Fruit fly (Drosophila melanogaster) whole organism, embryonic: ENCODE data around the gene CG16710.
A peak's percentile ranks its signal among the peaks of the same experiment; 100 is the strongest.

Experiments
- Bteb2 ChIP-seq: fragments of 200-800 bp; sonication (Bioruptor generic); optimal IDR thresholded peaks from 2 replicates; lab custom pipeline; 2016; ENCODE audit warnings: missing biosample characterization, missing genetic modification characterization
- CG10366 ChIP-seq: fragments of 200-800 bp; sonication (Bioruptor generic); IDR thresholded peaks from 2 replicates; pipeline ENCODE4 v1.3.6; 2022; ENCODE audit warnings: missing biosample characterization, missing genetic modification characterization
- CG11560 ChIP-seq: fragments of 200-800 bp; sonication (Bioruptor generic); IDR thresholded peaks from 3 replicates; pipeline ENCODE4 v1.3.6; 2022; ENCODE audit warnings: missing biosample characterization, missing genetic modification characterization
- CG13287 ChIP-seq: fragments of 200-800 bp; sonication (Bioruptor generic); IDR thresholded peaks from 2 replicates; pipeline ENCODE4 v1.3.6; 2022; ENCODE audit warnings: missing biosample characterization, missing genetic modification characterization; ENCODE audit not compliant: partially characterized antibody
- CG14050 ChIP-seq: fragments of 200-800 bp; sonication (Bioruptor generic); IDR thresholded peaks from 3 replicates; pipeline ENCODE4 v1.3.6; 2022; ENCODE audit warnings: missing biosample characterization, missing genetic modification characterization
- CG14860 ChIP-seq: fragments of 200-800 bp; sonication (Bioruptor generic); IDR thresholded peaks from 3 replicates; pipeline ENCODE4 v1.3.6; 2022; ENCODE audit warnings: missing biosample characterization, missing genetic modification characterization; ENCODE audit not compliant: partially characterized antibody
- CG16863 ChIP-seq: fragments of 200-800 bp; sonication (Bioruptor generic); optimal IDR thresholded peaks from 3 replicates; lab custom pipeline; 2016; ENCODE audit warnings: missing biosample characterization, missing genetic modification characterization
- CG32767 ChIP-seq: fragments of 200-800 bp; sonication (Bioruptor generic); IDR thresholded peaks from 2 replicates; pipeline ENCODE4 v1.3.6; 2022; ENCODE audit warnings: missing biosample characterization, missing genetic modification characterization
- CG4424 ChIP-seq: fragments of 200-800 bp; sonication (Bioruptor generic); optimal IDR thresholded peaks from 3 replicates; lab custom pipeline; 2016; ENCODE audit warnings: missing biosample characterization, missing genetic modification characterization
- CG5180 ChIP-seq: fragments of 200-800 bp; sonication (Bioruptor generic); optimal IDR thresholded peaks from 3 replicates; lab custom pipeline; 2017; ENCODE audit warnings: missing biosample characterization, missing genetic modification characterization, mild to moderate bottlenecking, moderate library complexity, missing genetic modification reagents
- CG5953 ChIP-seq: fragments of 200-800 bp; sonication (Bioruptor generic); IDR thresholded peaks from 2 replicates; pipeline ENCODE4 v1.3.6; 2022; ENCODE audit warnings: missing biosample characterization, missing genetic modification characterization
- CG6683 ChIP-seq: fragments of 200-800 bp; sonication (Bioruptor generic); optimal IDR thresholded peaks from 2 replicates; lab custom pipeline; 2017; ENCODE audit warnings: missing biosample characterization, mild to moderate bottlenecking, missing genetic modification characterization, missing genetic modification reagents
- CG7556 ChIP-seq: fragments of 200-800 bp; sonication (Bioruptor generic); optimal IDR thresholded peaks from 2 replicates; lab custom pipeline; 2017; ENCODE audit warnings: missing biosample characterization, mild to moderate bottlenecking, missing genetic modification characterization
- CG7839 ChIP-seq: fragments of 200-800 bp; sonication (Bioruptor generic); optimal IDR thresholded peaks from 3 replicates; lab custom pipeline; 2018; ENCODE audit warnings: missing biosample characterization, mild to moderate bottlenecking, missing genetic modification characterization, moderate library complexity
- CG9437 ChIP-seq: fragments of 200-800 bp; sonication (Bioruptor generic); optimal IDR thresholded peaks from 2 replicates; lab custom pipeline; 2018; ENCODE audit warnings: missing biosample characterization, mild to moderate bottlenecking, missing genetic modification characterization
- CG9727 ChIP-seq: fragments of 200-800 bp; sonication (Bioruptor generic); optimal IDR thresholded peaks from 3 replicates; lab custom pipeline; 2017; ENCODE audit warnings: missing biosample characterization, mild to moderate bottlenecking, missing genetic modification characterization
- CG9797 ChIP-seq: fragments of 200-800 bp; sonication (Bioruptor generic); optimal IDR thresholded peaks from 3 replicates; lab custom pipeline; 2018; ENCODE audit warnings: missing biosample characterization, mild to moderate bottlenecking, missing genetic modification characterization
- Fer2 ChIP-seq: fragments of 200-800 bp; sonication (Bioruptor generic); optimal IDR thresholded peaks from 2 replicates; lab custom pipeline; 2018; ENCODE audit warnings: missing biosample characterization, mild to moderate bottlenecking, missing genetic modification characterization, moderate library complexity
- HLH54F ChIP-seq: fragments of 200-800 bp; sonication (Bioruptor generic); optimal IDR thresholded peaks from 3 replicates; lab custom pipeline; 2016; ENCODE audit warnings: missing biosample characterization, missing genetic modification characterization
- Hey ChIP-seq: fragments of 200-800 bp; sonication (Bioruptor generic); optimal IDR thresholded peaks from 3 replicates; lab custom pipeline; 2018; ENCODE audit warnings: missing biosample characterization, mild to moderate bottlenecking, missing genetic modification characterization
- HmgD ChIP-seq: fragments of 200-800 bp; sonication (Bioruptor generic); optimal IDR thresholded peaks from 3 replicates; lab custom pipeline; 2016; ENCODE audit warnings: missing biosample characterization, missing genetic modification characterization
- HmgZ ChIP-seq: fragments of 200-800 bp; sonication (Bioruptor generic); optimal IDR thresholded peaks from 2 replicates; lab custom pipeline; 2018; ENCODE audit warnings: missing biosample characterization, mild to moderate bottlenecking, missing genetic modification characterization
- Mad ChIP-seq: fragments of 200-800 bp; sonication (Bioruptor generic); optimal IDR thresholded peaks from 2 replicates; lab custom pipeline; 2016; ENCODE audit warnings: missing biosample characterization, missing genetic modification characterization
- Neu2 ChIP-seq: fragments of 200-800 bp; sonication (Bioruptor generic); optimal IDR thresholded peaks from 3 replicates; lab custom pipeline; 2016; ENCODE audit warnings: missing biosample characterization, missing genetic modification characterization, borderline replicate concordance
- Nf-YA ChIP-seq: fragments of 200-800 bp; sonication (Bioruptor generic); IDR thresholded peaks from 2 replicates; pipeline ENCODE4 v1.3.6; 2022; ENCODE audit warnings: missing biosample characterization, missing genetic modification characterization
- Optix ChIP-seq: fragments of 200-800 bp; sonication (Bioruptor generic); IDR thresholded peaks from 3 replicates; pipeline ENCODE4 v1.3.6; 2022; ENCODE audit warnings: missing biosample characterization, missing genetic modification characterization
- Ssrp ChIP-seq: fragments of 200-800 bp; sonication (Bioruptor generic); optimal IDR thresholded peaks from 2 replicates; lab custom pipeline; 2018; ENCODE audit warnings: missing biosample characterization, mild to moderate bottlenecking, missing genetic modification characterization, moderate library complexity
- Stat92E ChIP-seq, 3 experiments: fragments of >200 bp in 2 of 3; fragments of 200-800 bp in 1 of 3; sonication (Bioruptor generic) in 1 of 3; optimal IDR thresholded peaks; 2 replicates each; lab custom pipeline; 2017 to 2019; ENCODE audit warnings: missing biosample characterization in 3 of 3, missing genetic modification characterization in 3 of 3, mild to moderate bottlenecking in 1 of 3, moderate library complexity in 1 of 3
- abd-A ChIP-seq: fragments of 200-800 bp; sonication (Bioruptor generic); optimal IDR thresholded peaks from 3 replicates; lab custom pipeline; 2019; ENCODE audit warnings: missing biosample characterization, mild to moderate bottlenecking, missing genetic modification characterization, moderate library complexity
- ase ChIP-seq: fragments of 200-800 bp; sonication (Bioruptor generic); IDR thresholded peaks from 3 replicates; pipeline ENCODE4 v1.3.6; 2022; ENCODE audit warnings: missing biosample characterization, missing genetic modification characterization
- bbx ChIP-seq: fragments of 200-800 bp; sonication (Bioruptor generic); IDR thresholded peaks from 2 replicates; pipeline ENCODE4 v1.3.6; 2022; ENCODE audit warnings: missing biosample characterization, missing genetic modification characterization; ENCODE audit not compliant: partially characterized antibody
- bsh ChIP-seq, 2 experiments: fragments of 200-800 bp; sonication (Bioruptor generic); optimal IDR thresholded peaks; 2 replicates each; lab custom pipeline; 2017 to 2018; ENCODE audit warnings: mild to moderate bottlenecking in 2 of 2, missing biosample characterization in 2 of 2, missing genetic modification characterization in 2 of 2, moderate library complexity in 1 of 2
- chm ChIP-seq: fragments of 200-800 bp; sonication (Bioruptor generic); IDR thresholded peaks from 2 replicates; pipeline ENCODE4 v1.3.6; 2022; ENCODE audit warnings: missing biosample characterization, missing genetic modification characterization
- chn ChIP-seq: fragments of 200-800 bp; sonication (Bioruptor generic); optimal IDR thresholded peaks from 2 replicates; lab custom pipeline; 2016; ENCODE audit warnings: missing biosample characterization, missing genetic modification characterization
- dan ChIP-seq: fragments of 200-800 bp; sonication (Bioruptor generic); IDR thresholded peaks from 2 replicates; pipeline ENCODE4 v1.3.6; 2022; ENCODE audit warnings: missing biosample characterization, missing genetic modification characterization
- exex ChIP-seq: fragments of 200-800 bp; sonication (Bioruptor generic); optimal IDR thresholded peaks from 4 replicates; lab custom pipeline; 2018; ENCODE audit warnings: missing biosample characterization, mild to moderate bottlenecking, missing genetic modification characterization, moderate library complexity
- fd102C ChIP-seq: fragments of 200-800 bp; sonication (Bioruptor generic); optimal IDR thresholded peaks from 2 replicates; lab custom pipeline; 2018; ENCODE audit warnings: missing biosample characterization, mild to moderate bottlenecking, missing genetic modification characterization, moderate library complexity
- gcm ChIP-seq: fragments of 200-800 bp; sonication (Bioruptor generic); optimal IDR thresholded peaks from 2 replicates; lab custom pipeline; 2019; ENCODE audit warnings: missing biosample characterization, mild to moderate bottlenecking, missing genetic modification characterization, moderate library complexity
- grn ChIP-seq: fragments of 200-800 bp; sonication (Bioruptor generic); optimal IDR thresholded peaks from 3 replicates; lab custom pipeline; 2017; ENCODE audit warnings: missing biosample characterization, missing genetic modification characterization
- hbn ChIP-seq: fragments of 200-800 bp; sonication (Bioruptor generic); IDR thresholded peaks from 2 replicates; pipeline ENCODE4 v1.3.6; 2022; ENCODE audit warnings: missing biosample characterization, missing genetic modification characterization; ENCODE audit not compliant: partially characterized antibody
- hkb ChIP-seq, 2 experiments: fragments of 200-800 bp in 1 of 2; fragments of >200 bp in 1 of 2; sonication (Bioruptor generic) in 1 of 2; IDR thresholded peaks in 1 of 2; optimal IDR thresholded peaks in 1 of 2; 2 replicates each; pipeline versions ENCODE4 v1.3.6 to Lab custom; 2017 to 2022; ENCODE audit warnings: missing biosample characterization in 1 of 2, missing genetic modification characterization in 1 of 2
- ind ChIP-seq: fragments of 200-800 bp; sonication (Bioruptor generic); optimal IDR thresholded peaks from 3 replicates; lab custom pipeline; 2016; ENCODE audit warnings: missing biosample characterization, missing genetic modification characterization
- jigr1 ChIP-seq: fragments of 200-800 bp; sonication (Bioruptor generic); IDR thresholded peaks from 3 replicates; pipeline ENCODE4 v1.3.6; 2022; ENCODE audit warnings: missing biosample characterization, missing genetic modification characterization
- mam ChIP-seq: fragments of 200-800 bp; sonication (Bioruptor generic); optimal IDR thresholded peaks from 3 replicates; lab custom pipeline; 2016; ENCODE audit warnings: missing biosample characterization, missing genetic modification characterization
- pros ChIP-seq: fragments of 200-800 bp; sonication (Bioruptor generic); optimal IDR thresholded peaks from 3 replicates; lab custom pipeline; 2019; ENCODE audit warnings: missing biosample characterization, mild to moderate bottlenecking, missing genetic modification characterization, moderate library complexity
- row ChIP-seq: fragments of 200-800 bp; sonication (Bioruptor generic); IDR thresholded peaks from 3 replicates; pipeline ENCODE4 v1.3.6; 2022; ENCODE audit warnings: missing biosample characterization, missing genetic modification characterization
- scrt ChIP-seq: fragments of 200-800 bp; sonication (Bioruptor generic); optimal IDR thresholded peaks from 2 replicates; lab custom pipeline; 2018; ENCODE audit warnings: missing biosample characterization, mild to moderate bottlenecking, missing genetic modification characterization, moderate library complexity
- sima ChIP-seq: fragments of 200-800 bp; sonication (Bioruptor generic); optimal IDR thresholded peaks from 2 replicates; lab custom pipeline; 2016; ENCODE audit warnings: missing biosample characterization, missing genetic modification characterization
- sug ChIP-seq: fragments of 200-800 bp; optimal IDR thresholded peaks from 2 replicates; lab custom pipeline; 2019; ENCODE audit warnings: missing biosample characterization, mild to moderate bottlenecking, missing genetic modification characterization, moderate library complexity

CG16710 gene

dm6 chr3R:23732990-23733512 lies 50.7 kb downstream of the CG16710 start, which contains the start of the genes Hmgcr and Rpn9 (continued):
- TF ChIP-seq Optix (GFP tag; lab: Robert Waterston, UW) = no peak
- no peak for TF ChIP-seq pros (GFP tag; lab: Kevin White, UChicago)
- no peak for TF ChIP-seq CG5180 (GFP tag; lab: Kevin White, UChicago)
- no peak for TF ChIP-seq CG4424
- TF ChIP-seq CG14050 (GFP tag; lab: Robert Waterston, UW) = no peak
- no peak for TF ChIP-seq CG10366 (GFP tag; lab: Robert Waterston, UW)
- no peak for TF ChIP-seq Ssrp (tag; lab: Kevin White, UChicago)
- TF ChIP-seq sug (tag; lab: Kevin White, UChicago) = peak; percentile 33
- TF ChIP-seq HmgZ (tag; lab: Kevin White, UChicago) = peak; percentile 32
- TF ChIP-seq CG7839 (tag; lab: Kevin White, UChicago) = peak; percentile 13
- peak; percentile 67; the same call in 1 of the 2 replicates for TF ChIP-seq bbx (GFP tag; lab: Robert Waterston, UW)
- no peak for TF ChIP-seq Bteb2 (GFP tag; lab: Kevin White, UChicago)
- no peak for TF ChIP-seq CG5953 (GFP tag; lab: Robert Waterston, UW)
- TF ChIP-seq chn = no peak
- no peak for TF ChIP-seq Neu2 (GFP tag; lab: Kevin White, UChicago)
- TF ChIP-seq CG32767 = no peak
- no peak for TF ChIP-seq CG9727 (GFP tag; lab: Kevin White, UChicago)
- TF ChIP-seq mam (GFP tag; lab: Kevin White, UChicago) = no peak
- no peak for TF ChIP-seq CG16863 (GFP tag; lab: Kevin White, UChicago)
- peak; percentile 58 for TF ChIP-seq CG9437
- peak; percentile 31 for TF ChIP-seq Mad (GFP tag; lab: Kevin White, UChicago)
- TF ChIP-seq abd-A (tag; lab: Kevin White, UChicago) = no peak
- no peak for TF ChIP-seq CG7556
- peak; percentile 99 for TF ChIP-seq CG11560 (tag; lab: Robert Waterston, UW)
- no peak for TF ChIP-seq bsh (GFP tag; optimal IDR thresholded peaks at IDR 0.05; lab: Kevin White, UChicago)
- TF ChIP-seq hkb (optimal IDR thresholded peaks at IDR 0.05; lab: Kevin White, UChicago) = peak; percentile 89
- no peak for TF ChIP-seq hkb (GFP tag; IDR thresholded peaks at IDR 0.05; lab: Robert Waterston, UW)
- no peak for TF ChIP-seq hbn
- peak; percentile 57; the same call in 1 of the 2 replicates for TF ChIP-seq CG13287 (GFP tag; lab: Robert Waterston, UW)
- peak; percentile 30 for TF ChIP-seq gcm (GFP tag; lab: Kevin White, UChicago)
- TF ChIP-seq HmgD (GFP tag; lab: Kevin White, UChicago) = no peak
- 0 out of 3 replicates have a peak, but pooled peaks have one; percentile 17 for TF ChIP-seq row (GFP tag; lab: Robert Waterston, UW)
- TF ChIP-seq exex = peak; percentile 17
- no peak for TF ChIP-seq dan
- TF ChIP-seq Hey (tag; lab: Kevin White, UChicago) = no peak
- no peak for TF ChIP-seq ase (GFP tag; lab: Robert Waterston, UW)
- no peak for TF ChIP-seq Fer2 (tag; lab: Kevin White, UChicago)
- no peak for TF ChIP-seq fd102C
- no peak for TF ChIP-seq grn (GFP tag; lab: Kevin White, UChicago)
- no peak for TF ChIP-seq jigr1 (GFP tag; lab: Robert Waterston, UW)
- TF ChIP-seq ind = no peak
- TF ChIP-seq sima = no peak
- peak in 1 of 3 experiments; percentile 56 for TF ChIP-seq Stat92E (GFP tag; optimal IDR thresholded peaks at IDR 0.05; lab: Kevin White, UChicago)
- TF ChIP-seq CG14860 (GFP tag; lab: Robert Waterston, UW) = no peak
- TF ChIP-seq HLH54F (GFP tag; lab: Kevin White, UChicago) = no peak
- TF ChIP-seq CG6683 (GFP tag; lab: Kevin White, UChicago) = no peak
- peak; percentile 18 for TF ChIP-seq scrt (GFP tag; lab: Kevin White, UChicago)
- peak; percentile 97 for TF ChIP-seq CG9797 (GFP tag; lab: Kevin White, UChicago)
- no peak for TF ChIP-seq Nf-YA (GFP tag; lab: Robert Waterston, UW)
- TF ChIP-seq chm (GFP tag; lab: Robert Waterston, UW) = peak; percentile 70; the same call in 1 of the 2 replicates
